Worm (Caenorhabditis elegans): Measurements from ENCODE around the gene Y73B6BL.44.

The Y73B6BL.44 gene

DNA sequence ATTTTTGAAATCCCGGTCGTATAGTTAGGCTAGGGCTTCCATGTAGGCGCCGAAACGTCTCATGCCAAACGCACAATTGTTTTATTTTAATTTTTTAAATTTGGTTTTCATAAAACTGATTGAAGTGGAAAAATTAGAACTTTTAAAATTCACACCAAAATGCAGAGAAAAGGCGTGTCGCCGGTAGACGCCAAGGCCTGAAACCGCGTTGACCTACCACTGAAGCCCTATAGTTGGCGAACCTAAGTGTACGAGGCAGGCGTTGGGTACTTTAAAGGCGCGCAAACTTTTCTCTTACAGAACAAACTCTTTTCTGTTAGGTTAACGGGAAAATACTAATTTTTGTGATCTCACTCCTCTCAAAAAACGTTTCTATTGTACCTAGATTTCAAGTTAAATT, at the start of gene Y73B6BL.44:
Gene Y73B6BL.44, plus strand, starts transcription at position 301 of the 400 bp plus-strand sequence.
- TF ChIP-seq R02D3.7 (tag; optimal IDR thresholded peaks at IDR 0.05) = no peak
- TF ChIP-seq elt-3 (tag; optimal IDR thresholded peaks at IDR 0.05) = no peak
- TF ChIP-seq lsy-12 (tag; optimal IDR thresholded peaks at IDR 0.05) = no peak
- TF ChIP-seq eor-1 (tag; optimal IDR thresholded peaks at IDR 0.05) = no peak
- TF ChIP-seq fos-1 (tag; optimal IDR thresholded peaks at IDR 0.05) = no peak
- TF ChIP-seq lin-39 (tag; optimal IDR thresholded peaks at IDR 0.05) = no peak
- TF ChIP-seq aly-2 (tag; optimal IDR thresholded peaks at IDR 0.05) = no peak
- no peak for TF ChIP-seq ama-1 (optimal IDR thresholded peaks at IDR 0.05)

DNA sequence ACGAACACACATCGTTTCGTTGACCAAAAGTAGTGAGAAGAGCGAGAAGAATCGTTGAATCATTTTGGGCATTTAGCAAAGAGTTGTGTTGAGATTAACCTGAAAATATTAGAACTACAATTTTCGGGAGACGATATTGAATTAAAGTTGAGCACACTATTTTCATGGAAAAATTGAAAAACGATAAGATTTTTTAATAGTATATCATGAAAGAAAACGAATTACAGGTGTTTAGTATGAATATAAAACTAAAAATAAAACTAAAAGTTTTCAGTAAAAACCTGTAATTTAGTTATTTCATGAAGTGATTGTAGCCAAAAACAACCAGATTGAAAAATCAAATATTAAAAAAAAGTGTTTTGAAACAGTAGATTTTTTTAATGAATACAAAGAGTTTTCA, 35.9 kb upstream of the Y73B6BL.44 start, which contains the start of gene lgc-10:
Gene lgc-10, minus strand, starts transcription at position 101 of the 400 bp plus-strand sequence.
- TF ChIP-seq lsy-12 (tag; optimal IDR thresholded peaks at IDR 0.05) (no peak), egl-27 (tag; optimal IDR thresholded peaks at IDR 0.05) (no peak), elt-2 (tag; optimal IDR thresholded peaks at IDR 0.05) (no peak)

DNA sequence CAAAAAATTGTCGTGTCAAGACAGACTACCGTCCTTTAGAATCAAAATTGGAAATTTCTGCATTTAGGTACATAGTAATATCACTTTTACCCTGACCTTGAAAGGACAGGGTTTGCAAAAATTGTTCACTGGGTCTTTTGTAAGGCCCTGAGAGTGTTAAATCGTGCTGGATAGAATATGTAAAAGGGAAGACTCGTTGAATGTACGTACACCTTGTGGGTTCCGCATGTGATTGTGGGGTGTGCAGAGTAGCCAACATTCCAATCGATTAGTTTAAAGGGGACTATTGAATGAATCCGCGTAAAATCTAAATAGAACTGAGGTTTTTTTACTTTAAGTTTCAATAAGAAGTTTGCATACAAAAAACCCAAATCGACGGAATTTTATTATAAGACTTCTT, 32.8 kb upstream of the Y73B6BL.44 start:
- TF ChIP-seq pqm-1 (tag; optimal IDR thresholded peaks at IDR 0.05) (no peak), nhr-11 (tag; optimal IDR thresholded peaks at IDR 0.05) (no peak), lin-39 (tag; optimal IDR thresholded peaks at IDR 0.05) (no peak), nhr-28 (tag; optimal IDR thresholded peaks at IDR 0.05) (no peak), nhr-43 (tag; optimal IDR thresholded peaks at IDR 0.05; ENCODE audit: poor library complexity, severe bottlenecking) (no peak), elt-1 (tag; optimal IDR thresholded peaks at IDR 0.05) (no peak), lin-15B (tag; optimal IDR thresholded peaks at IDR 0.05) (no peak), egl-27 (tag; optimal IDR thresholded peaks at IDR 0.05) (no peak), mdl-1 (tag; optimal IDR thresholded peaks at IDR 0.05) (no peak), lsy-12 (tag; optimal IDR thresholded peaks at IDR 0.05) (no peak), mml-1 (tag; optimal IDR thresholded peaks at IDR 0.05) (no peak), aly-2 (tag; optimal IDR thresholded peaks at IDR 0.05) (no peak), nhr-237 (tag; optimal IDR thresholded peaks at IDR 0.05) (no peak), nfya-1 (tag; optimal IDR thresholded peaks at IDR 0.05; ENCODE audit: insufficient read depth) (no peak), ceh-28 (tag; optimal IDR thresholded peaks at IDR 0.05) (no peak), ZK546.5 (tag; optimal IDR thresholded peaks at IDR 0.05) (no peak), jun-1 (tag; optimal IDR thresholded peaks at IDR 0.05) (no peak)

DNA sequence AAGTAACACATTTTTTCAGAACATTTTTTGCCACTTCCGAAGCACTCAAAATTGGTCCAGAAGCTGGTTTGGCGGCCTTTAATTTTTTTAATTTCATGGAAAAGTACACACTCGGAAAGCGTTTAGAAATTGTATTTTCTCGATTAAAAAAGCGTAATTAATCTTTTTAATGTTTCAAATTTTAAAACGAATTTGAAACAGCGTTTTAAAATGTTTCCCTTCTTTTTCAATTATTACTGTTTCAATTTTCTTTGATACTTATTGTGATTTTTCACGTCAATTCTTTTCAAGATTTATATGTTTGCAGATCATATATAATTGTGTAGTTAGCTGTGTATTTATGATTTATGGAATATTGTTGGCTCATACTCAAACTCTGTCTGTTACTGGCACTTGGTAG, 29.4 kb upstream of the Y73B6BL.44 start, which contains the start of gene acr-25:
Gene acr-25, plus strand, starts transcription at position 301 of the 400 bp plus-strand sequence.
- TF ChIP-seq ceh-16 (tag; optimal IDR thresholded peaks at IDR 0.05) = no peak

DNA sequence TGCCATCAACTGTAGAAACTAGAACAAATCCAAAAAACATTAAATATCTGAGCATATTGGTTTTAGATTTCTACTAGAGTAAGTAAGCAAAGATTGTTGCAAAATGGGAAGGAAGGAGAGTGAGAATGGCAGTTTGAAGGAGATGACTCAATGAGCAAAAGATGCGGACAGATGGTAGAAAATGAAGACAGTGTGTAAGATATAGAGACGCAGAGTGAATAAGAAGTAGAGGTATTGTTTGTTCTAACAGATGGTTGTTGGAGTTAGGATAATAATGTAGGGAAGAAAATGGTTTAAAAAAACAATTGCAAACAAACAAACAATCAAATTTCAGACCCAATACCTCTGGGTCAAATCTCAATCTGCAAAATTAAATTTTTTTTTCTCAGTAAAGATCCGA, 22.2 kb upstream of the Y73B6BL.44 start, which contains the start of gene tmed-13:
Gene tmed-13, minus strand, starts transcription at position 169 of the 400 bp plus-strand sequence.
- TF ChIP-seq ceh-28 (tag; optimal IDR thresholded peaks at IDR 0.05) (no peak), pqm-1 (tag; optimal IDR thresholded peaks at IDR 0.05) (no peak), nhr-25 (tag; optimal IDR thresholded peaks at IDR 0.05) (no peak), pha-4 (tag; optimal IDR thresholded peaks at IDR 0.05) (peak; percentile 42)

DNA sequence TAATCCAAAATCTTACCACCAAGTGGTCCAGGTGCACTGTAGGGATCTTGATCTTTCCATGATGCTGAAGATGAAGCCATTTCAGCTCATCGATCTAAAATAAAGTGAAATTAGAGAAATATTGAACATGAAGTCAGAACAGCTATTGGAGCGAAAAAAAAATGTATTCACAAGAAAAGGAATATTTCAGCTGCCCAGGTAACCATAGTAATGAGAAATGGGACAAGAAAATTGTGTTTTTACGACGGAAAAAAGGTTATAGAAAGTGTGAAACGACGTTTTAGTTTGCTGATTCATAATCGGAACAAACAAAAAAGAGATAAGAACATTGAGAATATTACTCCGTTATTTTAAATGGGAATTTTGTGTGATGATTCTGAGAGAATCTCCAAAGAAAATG, 20.3 kb upstream of the Y73B6BL.44 start, which contains the start of gene Y73B6BL.27:
Gene Y73B6BL.27, minus strand, starts transcription at position 101 of the 400 bp plus-strand sequence.
- TF ChIP-seq ceh-9 (tag; optimal IDR thresholded peaks at IDR 0.05) (no peak), ZK546.5 (tag; optimal IDR thresholded peaks at IDR 0.05) (no peak), egl-27 (tag; optimal IDR thresholded peaks at IDR 0.05) (no peak)

DNA sequence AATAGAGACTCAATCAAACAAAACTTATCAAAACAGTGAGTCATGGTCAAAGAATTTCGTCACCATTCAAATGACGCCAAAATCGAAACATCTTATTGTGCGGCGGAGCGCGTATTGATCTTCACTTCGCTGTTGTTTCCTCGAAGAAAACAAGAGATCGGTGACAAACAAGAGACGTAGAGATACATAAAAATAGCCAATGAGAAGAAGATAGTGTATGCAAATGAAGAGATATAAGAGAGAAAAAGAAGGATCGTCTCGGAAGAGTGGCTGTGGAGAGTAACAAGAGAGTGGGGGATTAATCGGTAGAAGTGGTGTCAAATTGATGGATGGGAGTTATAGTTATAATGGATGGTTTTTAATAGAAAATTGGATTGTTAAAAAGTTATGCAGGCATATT, 18.6 kb upstream of the Y73B6BL.44 start:
- TF ChIP-seq egl-5 (tag; optimal IDR thresholded peaks at IDR 0.05) (peak; percentile 64), nfya-1 (tag; optimal IDR thresholded peaks at IDR 0.05; ENCODE audit: insufficient read depth) (peak; percentile 67), nhr-25 (tag; optimal IDR thresholded peaks at IDR 0.05) (peak; percentile 40), lin-39 (tag; optimal IDR thresholded peaks at IDR 0.05) (peak; percentile 24), nhr-12 (tag; optimal IDR thresholded peaks at IDR 0.05) (no peak), nhr-23 (tag; optimal IDR thresholded peaks at IDR 0.05) (peak; percentile 42), nhr-77 (tag; optimal IDR thresholded peaks at IDR 0.05) (no peak), snpc-4 (tag; optimal IDR thresholded peaks at IDR 0.05) (peak; percentile 42), hmg-11 (tag; optimal IDR thresholded peaks at IDR 0.05) (peak; percentile 44), elt-2 (tag; optimal IDR thresholded peaks at IDR 0.05) (no peak), ceh-28 (tag; optimal IDR thresholded peaks at IDR 0.05) (peak; percentile 56), lin-15B (tag; optimal IDR thresholded peaks at IDR 0.05) (peak; percentile 66), pqm-1 (tag; optimal IDR thresholded peaks at IDR 0.05) (no peak), pha-4 (tag; optimal IDR thresholded peaks at IDR 0.05) (peak; percentile 59)
